Worm (Caenorhabditis elegans) whole organism, L2 larva: ENCODE data around the gene M110.10.

Source experiments
- F13H6.1 ChIP-seq: sonication (generic microtip); optimal IDR thresholded peaks from 2 replicates; lab custom pipeline; 2016; ENCODE audit warnings: missing genetic modification characterization, missing compliant biosample characterization
- aly-2 ChIP-seq: fragments of 150-350 bp; optimal IDR thresholded peaks from 2 replicates; lab custom pipeline; 2014; ENCODE audit warnings: missing biosample characterization, missing genetic modification characterization
- gmeb-1 ChIP-seq: fragments of 150-350 bp; optimal IDR thresholded peaks from 2 replicates; lab custom pipeline; 2014; ENCODE audit warnings: missing biosample characterization, missing genetic modification characterization

DNA sequence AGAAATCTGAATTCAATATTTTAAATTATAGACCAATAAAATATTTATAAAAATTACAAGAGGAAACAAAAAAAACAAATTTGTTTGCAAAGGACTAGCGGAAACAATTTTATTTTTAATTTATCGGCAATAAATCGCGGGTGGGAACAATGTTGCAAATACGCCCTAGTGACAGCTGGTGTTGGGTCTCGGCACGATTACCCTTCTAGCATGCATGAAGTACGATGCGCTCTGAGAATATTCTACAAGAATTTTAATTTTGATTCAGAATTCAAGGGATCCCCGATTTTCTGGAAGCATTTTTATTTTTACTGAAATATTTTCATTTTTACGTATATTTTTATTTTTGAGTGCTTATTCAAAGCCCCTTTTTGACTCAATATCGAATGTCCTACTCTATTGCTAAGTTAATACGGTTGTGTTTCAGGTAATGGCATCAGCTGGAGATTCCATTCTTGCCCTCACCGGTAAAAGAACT, 29.2 kb downstream of the M110.10 start, which contains the start of the genes mig-5 and cct-1:
- TF ChIP-seq aly-2 (tag; lab: Kevin White, UChicago) (no peak), gmeb-1 (tag; lab: Kevin White, UChicago) (peak; percentile 98), F13H6.1 (peak; percentile 96)
